Fruit fly (Drosophila melanogaster) whole organism, embryonic: ENCODE results near the gene salm.
A peak's percentile ranks its signal among the peaks of the same experiment; 100 is the strongest.

Source experiments
- Abd-B ChIP-seq: fragments of 200-800 bp; sonication (Bioruptor generic); optimal IDR thresholded peaks from 2 replicates; lab custom pipeline; 2018; ENCODE audit warnings: missing biosample characterization, mild to moderate bottlenecking, missing genetic modification characterization, moderate library complexity
- Antp ChIP-seq: fragments of 200-800 bp; sonication (Bioruptor generic); optimal IDR thresholded peaks from 3 replicates; lab custom pipeline; 2016; ENCODE audit warnings: missing biosample characterization, missing genetic modification characterization
- Bteb2 ChIP-seq: fragments of 200-800 bp; sonication (Bioruptor generic); optimal IDR thresholded peaks from 2 replicates; lab custom pipeline; 2016; ENCODE audit warnings: missing biosample characterization, missing genetic modification characterization
- CG11696 ChIP-seq: fragments of 200-800 bp; sonication (Bioruptor generic); IDR thresholded peaks from 2 replicates; pipeline ENCODE4 v1.3.6; 2022; ENCODE audit warnings: missing biosample characterization, missing genetic modification characterization
- CG13287 ChIP-seq: fragments of 200-800 bp; sonication (Bioruptor generic); IDR thresholded peaks from 2 replicates; pipeline ENCODE4 v1.3.6; 2022; ENCODE audit warnings: missing biosample characterization, missing genetic modification characterization; ENCODE audit not compliant: partially characterized antibody
- CG1792 ChIP-seq: fragments of 200-800 bp; sonication (Bioruptor generic); optimal IDR thresholded peaks from 2 replicates; lab custom pipeline; 2016; ENCODE audit warnings: missing biosample characterization, missing genetic modification characterization
- CG1832 ChIP-seq: fragments of 200-800 bp; sonication (Bioruptor generic); optimal IDR thresholded peaks from 2 replicates; lab custom pipeline; 2017; ENCODE audit warnings: missing biosample characterization, mild to moderate bottlenecking, missing genetic modification characterization, inconsistent platforms
- CG2199 ChIP-seq: fragments of 200-800 bp; sonication (Bioruptor generic); IDR thresholded peaks from 3 replicates; pipeline ENCODE4 v1.3.6; 2022; ENCODE audit warnings: missing biosample characterization, missing genetic modification characterization
- CG34376 ChIP-seq: fragments of 200-800 bp; sonication (Bioruptor generic); optimal IDR thresholded peaks from 2 replicates; lab custom pipeline; 2018; ENCODE audit warnings: missing biosample characterization, mild to moderate bottlenecking, missing genetic modification characterization
- CG34422 ChIP-seq: fragments of 200-800 bp; sonication (Bioruptor generic); IDR thresholded peaks from 3 replicates; pipeline ENCODE4 v1.3.6; 2022; ENCODE audit warnings: missing biosample characterization, missing genetic modification characterization
- CG4282 ChIP-seq: fragments of 200-800 bp; sonication (Bioruptor generic); optimal IDR thresholded peaks from 2 replicates; lab custom pipeline; 2016; ENCODE audit warnings: missing biosample characterization, missing genetic modification characterization
- CG6683 ChIP-seq: fragments of 200-800 bp; sonication (Bioruptor generic); optimal IDR thresholded peaks from 2 replicates; lab custom pipeline; 2017; ENCODE audit warnings: missing biosample characterization, mild to moderate bottlenecking, missing genetic modification characterization, missing genetic modification reagents
- CG8478 ChIP-seq: fragments of >200 bp; optimal IDR thresholded peaks from 2 replicates; lab custom pipeline; 2018
- CG8944 ChIP-seq: fragments of 200-800 bp; sonication (Bioruptor generic); optimal IDR thresholded peaks from 3 replicates; lab custom pipeline; 2016; ENCODE audit warnings: missing biosample characterization, missing genetic modification characterization
- CG9797 ChIP-seq: fragments of 200-800 bp; sonication (Bioruptor generic); optimal IDR thresholded peaks from 3 replicates; lab custom pipeline; 2018; ENCODE audit warnings: missing biosample characterization, mild to moderate bottlenecking, missing genetic modification characterization
- CG9876 ChIP-seq: fragments of 200-800 bp; sonication (Bioruptor generic); optimal IDR thresholded peaks from 2 replicates; lab custom pipeline; 2016; ENCODE audit warnings: missing biosample characterization, missing genetic modification characterization
- Dfd ChIP-seq, 2 experiments: fragments of >200 bp; optimal IDR thresholded peaks; 2 replicates each; lab custom pipeline; 2017; ENCODE audit warnings: missing biosample characterization in 2 of 2, missing genetic modification characterization in 2 of 2
- Ets65A ChIP-seq: fragments of 200-800 bp; sonication (Bioruptor generic); peaks from one replicate; lab custom pipeline; 2016; ENCODE audit warnings: missing biosample characterization, missing genetic modification characterization
- HmgZ ChIP-seq: fragments of 200-800 bp; sonication (Bioruptor generic); optimal IDR thresholded peaks from 2 replicates; lab custom pipeline; 2018; ENCODE audit warnings: missing biosample characterization, mild to moderate bottlenecking, missing genetic modification characterization
- MESR4 ChIP-seq: fragments of 200-800 bp; sonication (Bioruptor generic); optimal IDR thresholded peaks from 2 replicates; lab custom pipeline; 2018; ENCODE audit warnings: missing biosample characterization, mild to moderate bottlenecking, missing genetic modification characterization, moderate library complexity
- MTF-1 ChIP-seq: fragments of 200-800 bp; sonication (Bioruptor generic); optimal IDR thresholded peaks from 2 replicates; lab custom pipeline; 2018; ENCODE audit warnings: missing biosample characterization, mild to moderate bottlenecking, missing genetic modification characterization, borderline replicate concordance
- Max ChIP-seq: fragments of 200-800 bp; sonication (Bioruptor generic); optimal IDR thresholded peaks from 2 replicates; lab custom pipeline; 2016; ENCODE audit warnings: missing biosample characterization, mild to moderate bottlenecking, missing genetic modification characterization
- Mrtf ChIP-seq: fragments of 200-800 bp; sonication (Bioruptor generic); IDR thresholded peaks from 3 replicates; pipeline ENCODE4 v1.3.6; 2022; ENCODE audit warnings: missing biosample characterization, missing genetic modification characterization
- Nf-YC ChIP-seq: fragments of 200-800 bp; optimal IDR thresholded peaks from 3 replicates; lab custom pipeline; 2019; ENCODE audit warnings: missing biosample characterization, mild to moderate bottlenecking, missing genetic modification characterization, moderate library complexity
- Opbp ChIP-seq: fragments of 200-800 bp; sonication (Bioruptor generic); IDR thresholded peaks from 3 replicates; pipeline ENCODE4 v1.3.6; 2022; ENCODE audit warnings: missing biosample characterization, missing genetic modification characterization; ENCODE audit not compliant: partially characterized antibody
- Ravus ChIP-seq: fragments of 200-800 bp; sonication (Bioruptor generic); IDR thresholded peaks from 2 replicates; pipeline ENCODE4 v1.3.6; 2022; ENCODE audit warnings: missing biosample characterization, missing genetic modification characterization
- Vsx1 ChIP-seq: fragments of 200-800 bp; sonication (Bioruptor generic); optimal IDR thresholded peaks from 2 replicates; lab custom pipeline; 2017; ENCODE audit warnings: missing biosample characterization, mild to moderate bottlenecking, missing genetic modification characterization, missing genetic modification reagents
- bbx ChIP-seq: fragments of 200-800 bp; sonication (Bioruptor generic); IDR thresholded peaks from 2 replicates; pipeline ENCODE4 v1.3.6; 2022; ENCODE audit warnings: missing biosample characterization, missing genetic modification characterization; ENCODE audit not compliant: partially characterized antibody
- dm ChIP-seq: fragments of 200-800 bp; sonication (Bioruptor generic); optimal IDR thresholded peaks from 3 replicates; lab custom pipeline; 2016; ENCODE audit warnings: missing biosample characterization, missing genetic modification characterization
- exex ChIP-seq: fragments of 200-800 bp; sonication (Bioruptor generic); optimal IDR thresholded peaks from 4 replicates; lab custom pipeline; 2018; ENCODE audit warnings: missing biosample characterization, mild to moderate bottlenecking, missing genetic modification characterization, moderate library complexity
- fd102C ChIP-seq: fragments of 200-800 bp; sonication (Bioruptor generic); optimal IDR thresholded peaks from 2 replicates; lab custom pipeline; 2018; ENCODE audit warnings: missing biosample characterization, mild to moderate bottlenecking, missing genetic modification characterization, moderate library complexity
- fu2 ChIP-seq: fragments of 200-800 bp; sonication (Bioruptor generic); optimal IDR thresholded peaks from 2 replicates; lab custom pipeline; 2016; ENCODE audit warnings: missing biosample characterization, missing genetic modification characterization
- gcm ChIP-seq: fragments of 200-800 bp; sonication (Bioruptor generic); optimal IDR thresholded peaks from 2 replicates; lab custom pipeline; 2019; ENCODE audit warnings: missing biosample characterization, mild to moderate bottlenecking, missing genetic modification characterization, moderate library complexity
- gsb-n ChIP-seq: fragments of 200-800 bp; sonication (Bioruptor generic); optimal IDR thresholded peaks from 3 replicates; lab custom pipeline; 2018; ENCODE audit warnings: missing biosample characterization, mild to moderate bottlenecking, missing genetic modification characterization
- hbn ChIP-seq: fragments of 200-800 bp; sonication (Bioruptor generic); IDR thresholded peaks from 2 replicates; pipeline ENCODE4 v1.3.6; 2022; ENCODE audit warnings: missing biosample characterization, missing genetic modification characterization; ENCODE audit not compliant: partially characterized antibody
- kah ChIP-seq: fragments of 200-800 bp; sonication (Bioruptor generic); optimal IDR thresholded peaks from 2 replicates; lab custom pipeline; 2018; ENCODE audit warnings: missing biosample characterization, mild to moderate bottlenecking, missing genetic modification characterization
- luna ChIP-seq: fragments of 200-800 bp; sonication (Bioruptor generic); optimal IDR thresholded peaks from 2 replicates; lab custom pipeline; 2016; ENCODE audit warnings: missing biosample characterization, missing genetic modification characterization
- repo ChIP-seq: fragments of 200-800 bp; sonication (Bioruptor generic); optimal IDR thresholded peaks from 2 replicates; lab custom pipeline; 2016; ENCODE audit warnings: missing biosample characterization, missing genetic modification characterization
- ro ChIP-seq: fragments of 200-800 bp; sonication (Bioruptor generic); IDR thresholded peaks from 2 replicates; pipeline ENCODE4 v1.3.6; 2022; ENCODE audit warnings: missing biosample characterization, missing genetic modification characterization
- sd ChIP-seq: fragments of 200-800 bp; sonication (Bioruptor generic); optimal IDR thresholded peaks from 3 replicates; lab custom pipeline; 2018; ENCODE audit warnings: missing biosample characterization, mild to moderate bottlenecking, missing genetic modification characterization, moderate library complexity
- seq ChIP-seq: fragments of 200-800 bp; sonication (Bioruptor generic); IDR thresholded peaks from 2 replicates; pipeline ENCODE4 v1.3.6; 2022; ENCODE audit warnings: missing biosample characterization, missing genetic modification characterization
- slou ChIP-seq: fragments of 200-800 bp; sonication (Bioruptor generic); optimal IDR thresholded peaks from 3 replicates; lab custom pipeline; 2016; ENCODE audit warnings: missing biosample characterization, missing genetic modification characterization
- sr ChIP-seq: fragments of 200-800 bp; sonication (Bioruptor generic); IDR thresholded peaks from 3 replicates; pipeline ENCODE4 v1.3.6; 2022; ENCODE audit warnings: missing biosample characterization, missing genetic modification characterization
- ssp ChIP-seq: fragments of 200-800 bp; sonication (Bioruptor generic); IDR thresholded peaks from 2 replicates; pipeline ENCODE4 v1.3.6; 2022; ENCODE audit warnings: missing biosample characterization, missing genetic modification characterization
- tgo ChIP-seq: fragments of 200-800 bp; sonication (Bioruptor generic); IDR thresholded peaks from 3 replicates; pipeline ENCODE4 v1.3.6; 2022; ENCODE audit warnings: missing biosample characterization, missing genetic modification characterization
- tio ChIP-seq: fragments of 200-800 bp; sonication (Bioruptor generic); optimal IDR thresholded peaks from 2 replicates; lab custom pipeline; 2017; ENCODE audit warnings: missing biosample characterization, missing genetic modification characterization, inconsistent platforms
- tll ChIP-seq, 2 experiments: fragments of 200-800 bp in 1 of 2; fragments of >200 bp in 1 of 2; sonication (Bioruptor generic) in 1 of 2; optimal IDR thresholded peaks; 2 replicates each; lab custom pipeline; 2017 to 2019; ENCODE audit warnings: missing biosample characterization in 2 of 2, missing genetic modification characterization in 2 of 2, mild to moderate bottlenecking in 1 of 2, moderate library complexity in 1 of 2
- unc-4 ChIP-seq: fragments of 200-800 bp; sonication (Bioruptor generic); IDR thresholded peaks from 2 replicates; pipeline ENCODE4 v1.3.6; 2022; ENCODE audit warnings: missing biosample characterization, missing genetic modification characterization; ENCODE audit not compliant: partially characterized antibody
- usp ChIP-seq: fragments of >200 bp; optimal IDR thresholded peaks from 2 replicates; lab custom pipeline; 2017; ENCODE audit warnings: missing biosample characterization, missing genetic modification characterization
- wek ChIP-seq: fragments of 200-800 bp; sonication (Bioruptor generic); optimal IDR thresholded peaks from 3 replicates; lab custom pipeline; 2018; ENCODE audit warnings: missing biosample characterization, mild to moderate bottlenecking, missing genetic modification characterization, moderate library complexity

Gene salm

DNA sequence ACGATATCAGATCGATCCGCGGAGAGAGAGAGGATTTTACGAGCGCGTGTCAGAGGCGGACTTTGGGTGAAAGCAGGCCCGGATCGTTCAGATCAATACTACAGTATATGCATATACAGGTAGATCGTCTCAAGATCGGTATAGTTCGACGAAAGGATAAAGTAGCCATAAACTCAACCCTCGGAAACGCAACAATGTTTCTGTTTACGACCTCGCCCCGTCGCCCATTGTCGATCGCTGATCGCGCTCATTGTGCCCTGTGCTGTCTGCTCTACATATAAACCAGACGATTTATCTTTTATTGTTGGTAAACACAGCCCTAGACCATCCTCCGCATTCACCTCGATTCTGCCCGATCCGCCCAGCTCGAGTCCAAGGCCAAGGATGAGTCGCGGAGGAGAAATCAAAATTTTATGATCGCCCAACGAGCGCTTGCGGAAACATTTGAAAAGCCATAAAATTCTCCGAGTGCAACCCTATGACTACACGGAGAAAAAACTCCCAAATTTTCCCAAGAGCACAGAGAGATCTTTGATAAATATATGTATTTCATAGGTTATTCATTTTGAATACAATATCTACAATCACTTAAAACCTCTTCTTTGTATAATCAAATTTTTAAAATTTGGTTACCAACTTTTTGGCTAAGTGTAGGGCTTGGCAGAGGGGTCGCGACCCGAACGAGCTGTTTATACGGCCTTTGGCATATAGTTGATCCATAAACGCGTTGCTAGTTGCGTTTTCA lies 7.4 kb upstream of the salm start (continued):
- no peak for TF ChIP-seq seq (GFP tag; lab: Robert Waterston, UW)
- TF ChIP-seq gcm (GFP tag; lab: Kevin White, UChicago) = peak; percentile 58
- TF ChIP-seq CG1792 (GFP tag; lab: Kevin White, UChicago) = no peak
- no peak for TF ChIP-seq Antp (GFP tag; lab: Kevin White, UChicago)
- TF ChIP-seq CG11696 (GFP tag; lab: Robert Waterston, UW) = no peak
- no peak for TF ChIP-seq Nf-YC (tag; lab: Kevin White, UChicago)
- TF ChIP-seq Mrtf (GFP tag; lab: Robert Waterston, UW) = no peak
- TF ChIP-seq HmgZ = no peak
- TF ChIP-seq CG9876 (GFP tag; lab: Kevin White, UChicago) = no peak
- peak; percentile 24 for TF ChIP-seq CG8944 (GFP tag; lab: Kevin White, UChicago)
- peak; percentile 57 for TF ChIP-seq tio (GFP tag; lab: Kevin White, UChicago)
- TF ChIP-seq CG34376 (GFP tag; lab: Kevin White, UChicago) = no peak
- no peak for TF ChIP-seq unc-4 (GFP tag; lab: Robert Waterston, UW)
- TF ChIP-seq CG1832 (GFP tag; lab: Kevin White, UChicago) = no peak
- TF ChIP-seq CG2199 = 0 out of 3 replicates have a peak, but pooled peaks have one; percentile 39
- TF ChIP-seq dm (GFP tag; lab: Kevin White, UChicago) = no peak
- no peak for TF ChIP-seq luna
- TF ChIP-seq usp (GFP tag; lab: Kevin White, UChicago) = no peak
- TF ChIP-seq kah (GFP tag; lab: Kevin White, UChicago) = no peak
- TF ChIP-seq CG34422 (GFP tag; lab: Robert Waterston, UW) = no peak; the same call in 2 of the 3 replicates
- no peak for TF ChIP-seq CG8478 (lab: Kevin White, UChicago)
- no peak for TF ChIP-seq hbn (GFP tag; lab: Robert Waterston, UW)
- TF ChIP-seq slou = no peak
- TF ChIP-seq Vsx1 (GFP tag; lab: Kevin White, UChicago) = no peak
- TF ChIP-seq sr (GFP tag; lab: Robert Waterston, UW) = no peak
- peak; percentile 86 for TF ChIP-seq Ets65A (GFP tag; lab: Kevin White, UChicago)
- no peak for TF ChIP-seq ro (GFP tag; lab: Robert Waterston, UW)
- peak; percentile 77 for TF ChIP-seq gsb-n (tag; lab: Kevin White, UChicago)
- no peak for TF ChIP-seq Bteb2
- TF ChIP-seq CG6683 (GFP tag; lab: Kevin White, UChicago) = no peak
- TF ChIP-seq Abd-B (GFP tag; lab: Kevin White, UChicago) = peak; percentile 76
- TF ChIP-seq Opbp (GFP tag; lab: Robert Waterston, UW) = no peak
- no peak for TF ChIP-seq Dfd (GFP tag; optimal IDR thresholded peaks at IDR 0.05; lab: Kevin White, UChicago)
- no peak for TF ChIP-seq MESR4
- TF ChIP-seq Ravus (GFP tag; lab: Robert Waterston, UW) = no peak
- TF ChIP-seq exex = no peak
- peak in 1 of 2 experiments; percentile 95 for TF ChIP-seq tll (GFP tag; optimal IDR thresholded peaks at IDR 0.05; lab: Kevin White, UChicago)
- no peak for TF ChIP-seq ssp (GFP tag; lab: Robert Waterston, UW)
- no peak for TF ChIP-seq CG13287 (GFP tag; lab: Robert Waterston, UW)
- no peak for TF ChIP-seq bbx
- TF ChIP-seq fu2 = no peak
- TF ChIP-seq sd (tag; lab: Kevin White, UChicago) = no peak
- no peak for TF ChIP-seq MTF-1
- TF ChIP-seq CG4282 (GFP tag; lab: Kevin White, UChicago) = no peak
- TF ChIP-seq repo (GFP tag; lab: Kevin White, UChicago) = no peak
- TF ChIP-seq fd102C (GFP tag; lab: Kevin White, UChicago) = peak; percentile 82
- TF ChIP-seq tgo (GFP tag; lab: Robert Waterston, UW) = no peak; the same call in 2 of the 3 replicates
- TF ChIP-seq wek (GFP tag; lab: Kevin White, UChicago) = no peak
- no peak for TF ChIP-seq Max (GFP tag; lab: Kevin White, UChicago)
- TF ChIP-seq CG9797 (GFP tag; lab: Kevin White, UChicago) = no peak
